Fruit fly (Drosophila melanogaster) S2 (cell line): Measurements from ENCODE around the gene Atat.

ENCODE experiments used
- CG8478 ChIP-seq: fragments of >200 bp; optimal IDR thresholded peaks from 2 replicates; lab custom pipeline; 2018
- CTCF ChIP-seq, 2 experiments: fragments of >200 bp; optimal IDR thresholded peaks; 2 replicates each; lab custom pipeline; 2018

DNA sequence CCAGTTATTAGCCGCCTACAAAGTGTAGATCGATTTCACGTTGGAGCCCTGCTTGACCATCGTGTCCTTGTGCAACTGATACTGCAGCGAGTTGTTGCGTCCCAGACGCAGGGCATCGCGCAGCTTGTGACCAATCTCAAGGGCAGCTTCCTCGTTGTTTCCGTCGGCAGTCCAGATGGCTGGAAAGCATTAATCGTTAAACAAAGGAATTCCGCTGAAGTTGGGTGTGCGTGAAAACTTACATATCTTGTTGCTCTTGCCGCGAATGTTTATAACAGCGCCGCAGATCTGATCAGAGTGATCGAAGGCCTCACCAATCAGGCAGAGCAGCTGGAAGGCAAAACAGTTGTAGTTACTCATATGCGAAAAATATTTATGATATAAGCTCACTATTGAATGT lies 26.7 kb downstream of the Atat start:
- TF ChIP-seq CTCF (optimal IDR thresholded peaks at IDR 0.05; lab: Kevin White, UChicago) (no peak), CG8478 (lab: Kevin White, UChicago) (no peak)
